Fruit fly (Drosophila melanogaster): Measurements from ENCODE around the gene Krn.

The Krn gene

dm6 chr3L:17621451-17621946, 32.6 kb downstream of the Krn start, which contains the start of the genes Vps60 and anchor (continued):
- TF ChIP-seq NC2β (GFP tag; optimal IDR thresholded peaks at IDR 0.05) (peak; percentile 86), wek (GFP tag; optimal IDR thresholded peaks at IDR 0.05) (no peak), CG7928 (GFP tag; optimal IDR thresholded peaks at IDR 0.05) (no peak), hth (optimal IDR thresholded peaks at IDR 0.05) (no peak), CG7786 (GFP tag; optimal IDR thresholded peaks at IDR 0.05) (peak; percentile 71), ranshi (GFP tag; IDR thresholded peaks at IDR 0.05) (no peak), fru (optimal IDR thresholded peaks at IDR 0.05) (no peak), CG8089 (GFP tag; optimal IDR thresholded peaks at IDR 0.05) (peak; percentile 28), CG10321 (GFP tag; IDR thresholded peaks at IDR 0.05) (no peak), CG17359 (tag; optimal IDR thresholded peaks at IDR 0.05) (peak; percentile 19), zfh2 (GFP tag; optimal IDR thresholded peaks at IDR 0.05) (peak; percentile 65), unc-4 (GFP tag; IDR thresholded peaks at IDR 0.05; ENCODE audit: partially characterized antibody) (no peak), CG16813 (GFP tag; IDR thresholded peaks at IDR 0.05; ENCODE audit: partially characterized antibody) (no peak), corto (GFP tag; optimal IDR thresholded peaks at IDR 0.05) (no peak), D (optimal IDR thresholded peaks at IDR 0.05) (no peak), D (GFP tag; optimal IDR thresholded peaks at IDR 0.05) (peak; percentile 22), Lim3 (GFP tag; IDR thresholded peaks at IDR 0.05) (no peak), CoRest (tag; optimal IDR thresholded peaks at IDR 0.05) (peak; percentile 62), zfh1 (GFP tag; IDR thresholded peaks at IDR 0.05) (0 out of 3 replicates have a peak, but pooled peaks have one; percentile 39), CG14014 (GFP tag; IDR thresholded peaks at IDR 0.05) (0 out of 2 replicates have a peak, but pooled peaks have one; percentile 11), Camta (GFP tag; optimal IDR thresholded peaks at IDR 0.05) (peak; percentile 66), CG3065 (GFP tag; optimal IDR thresholded peaks at IDR 0.05) (peak; percentile 16), stc (GFP tag; IDR thresholded peaks at IDR 0.05) (no peak), Fer1 (GFP tag; optimal IDR thresholded peaks at IDR 0.05) (peak; percentile 53), cas (GFP tag; IDR thresholded peaks at IDR 0.05) (no peak), CG15073 (GFP tag; optimal IDR thresholded peaks at IDR 0.05) (no peak), Jarid2 (GFP tag; optimal IDR thresholded peaks at IDR 0.05) (peak; percentile 56), dan (GFP tag; IDR thresholded peaks at IDR 0.05) (no peak), kni (GFP tag; optimal IDR thresholded peaks at IDR 0.05) (no peak), Dbx (GFP tag; IDR thresholded peaks at IDR 0.05) (0 out of 3 replicates have a peak, but pooled peaks have one; percentile 61), CG14667 (GFP tag; IDR thresholded peaks at IDR 0.05) (no peak), insv (GFP tag; optimal IDR thresholded peaks at IDR 0.05) (peak in 1 of 2 experiments; percentile 34), hb (GFP tag; IDR thresholded peaks at IDR 0.05; ENCODE audit: partially characterized antibody) (no peak), lbe (GFP tag; optimal IDR thresholded peaks at IDR 0.05) (peak; percentile 83), CG7987 (GFP tag; optimal IDR thresholded peaks at IDR 0.05) (no peak), Doc2 (GFP tag; IDR thresholded peaks at IDR 0.05) (no peak), sqz (GFP tag; optimal IDR thresholded peaks at IDR 0.05) (no peak), aop (GFP tag; IDR thresholded peaks at IDR 0.05) (no peak), Rfx (GFP tag; IDR thresholded peaks at IDR 0.05) (0 out of 2 replicates have a peak, but pooled peaks have one; percentile 23), crc (GFP tag; optimal IDR thresholded peaks at IDR 0.05) (peak; percentile 33), ken (GFP tag; IDR thresholded peaks at IDR 0.05) (peak; percentile 55; the same call in 1 of the 3 replicates), Ets65A (GFP tag) (peak; percentile 96), CG11085 (GFP tag; IDR thresholded peaks at IDR 0.05) (no peak), fd96Cb (tag; optimal IDR thresholded peaks at IDR 0.05) (no peak), nerfin-1 (tag; optimal IDR thresholded peaks at IDR 0.05) (peak; percentile 40), CG12391 (tag; optimal IDR thresholded peaks at IDR 0.05) (peak; percentile 72), psq (GFP tag; optimal IDR thresholded peaks at IDR 0.05) (no peak), CG4854 (GFP tag; optimal IDR thresholded peaks at IDR 0.05) (peak; percentile 52), rib (GFP tag; IDR thresholded peaks at IDR 0.05) (no peak), Fer3 (tag; optimal IDR thresholded peaks at IDR 0.05) (peak; percentile 42), CG32772 (GFP tag; IDR thresholded peaks at IDR 0.05) (no peak), al (GFP tag; IDR thresholded peaks at IDR 0.05) (no peak)

Measured in whole organism, embryonic.